Worm (Caenorhabditis elegans) whole organism, L4 larva: Measurements from ENCODE around the gene fbxa-38.

Experiments used
- F26F4.8 ChIP-seq: fragments of 200-800 bp; sonication (Bioruptor generic); conservative IDR thresholded peaks from 2 replicates; pipeline ENCODE4 v1.3.6; 2022; ENCODE audit warnings: missing genetic modification characterization, missing compliant biosample characterization
- R02D3.7 ChIP-seq: fragments of 150-350 bp; sonication (generic microtip); optimal IDR thresholded peaks from 3 replicates; lab custom pipeline; 2014; ENCODE audit warnings: missing biosample characterization, missing genetic modification characterization
- T20F7.1 ChIP-seq: fragments of 200-800 bp; sonication (Bioruptor generic); optimal IDR thresholded peaks from 2 replicates; lab custom pipeline; 2018; ENCODE audit warnings: mild to moderate bottlenecking, missing genetic modification characterization, missing compliant biosample characterization
- T26A8.4 ChIP-seq: fragments of 200-800 bp; sonication (Bioruptor generic); IDR thresholded peaks from 2 replicates; pipeline ENCODE4 v1.3.6; 2022; ENCODE audit warnings: missing genetic modification characterization, missing compliant biosample characterization
- Y5F2A.4 ChIP-seq: fragments of 200-800 bp; sonication (Bioruptor generic); optimal IDR thresholded peaks from 2 replicates; lab custom pipeline; 2018; ENCODE audit warnings: mild to moderate bottlenecking, missing genetic modification characterization, missing compliant biosample characterization
- ZK546.5 ChIP-seq, 2 experiments: sonication (generic microtip); optimal IDR thresholded peaks; 2 replicates each; lab custom pipeline; 2017; ENCODE audit warnings: missing biosample characterization in 2 of 2, missing genetic modification characterization in 2 of 2
- aha-1 ChIP-seq: fragments of 150-350 bp; peaks from one replicate; lab custom pipeline; 2014; ENCODE audit warnings: missing biosample characterization, missing genetic modification characterization
- arid-1 ChIP-seq: fragments of 200-800 bp; sonication (Bioruptor generic); conservative IDR thresholded peaks from 2 replicates; pipeline ENCODE4 v1.3.6; 2022; ENCODE audit warnings: missing genetic modification reagents, missing genetic modification characterization, missing compliant biosample characterization
- ceh-32 ChIP-seq: sonication (generic microtip); optimal IDR thresholded peaks from 2 replicates; lab custom pipeline; 2016; ENCODE audit warnings: mild to moderate bottlenecking, missing genetic modification characterization, missing compliant biosample characterization; ENCODE audit not compliant: poor library complexity
- daf-16 ChIP-seq, 3 experiments: sonication (generic microtip); optimal IDR thresholded peaks; 2 replicates each; lab custom pipeline; 2016 to 2017; ENCODE audit warnings: missing genetic modification characterization in 3 of 3, missing genetic modification reagents in 3 of 3, mild to moderate bottlenecking in 2 of 3, missing compliant biosample characterization in 2 of 3, missing biosample characterization in 1 of 3, moderate library complexity in 1 of 3
- dmd-6 ChIP-seq: fragments of 200-800 bp; sonication (Bioruptor generic); IDR thresholded peaks from 2 replicates; pipeline ENCODE4 v1.3.6; 2022; ENCODE audit warnings: missing genetic modification reagents, missing genetic modification characterization, missing compliant biosample characterization
- duxl-1 ChIP-seq: sonication (generic microtip); optimal IDR thresholded peaks from 2 replicates; lab custom pipeline; 2016; ENCODE audit warnings: mild to moderate bottlenecking, missing genetic modification characterization, moderate library complexity, missing compliant biosample characterization; ENCODE audit not compliant: poor library complexity
- dve-1 ChIP-seq: sonication (generic microtip); optimal IDR thresholded peaks from 2 replicates; lab custom pipeline; 2017; ENCODE audit warnings: antibody characterized with exemption, mild to moderate bottlenecking, missing genetic modification characterization, missing compliant biosample characterization; ENCODE audit not compliant: insufficient read depth
- egl-43 ChIP-seq: fragments of 200-800 bp; sonication (Bioruptor generic); IDR thresholded peaks from 2 replicates; pipeline ENCODE4 v1.3.6; 2022; ENCODE audit warnings: missing genetic modification reagents, missing genetic modification characterization, missing compliant biosample characterization
- hlh-11 ChIP-seq: fragments of 200-800 bp; sonication (Bioruptor generic); optimal IDR thresholded peaks from 2 replicates; lab custom pipeline; 2018; ENCODE audit warnings: mild to moderate bottlenecking, missing genetic modification characterization, missing compliant biosample characterization
- lin-1 ChIP-seq: fragments of 200-800 bp; sonication (Bioruptor generic); IDR thresholded peaks from 2 replicates; pipeline ENCODE4 v1.3.6; 2022; ENCODE audit warnings: missing genetic modification reagents, missing genetic modification characterization, missing compliant biosample characterization
- lin-13 ChIP-seq: fragments of 150-350 bp; optimal IDR thresholded peaks from 2 replicates; lab custom pipeline; 2014; ENCODE audit warnings: missing biosample characterization, missing genetic modification reagents, missing genetic modification characterization
- lin-38 ChIP-seq: fragments of 200-800 bp; sonication (Bioruptor generic); IDR thresholded peaks from 2 replicates; pipeline ENCODE4 v1.3.6; 2022; ENCODE audit warnings: missing genetic modification reagents, missing genetic modification characterization, missing compliant biosample characterization
- madf-5 ChIP-seq, 2 experiments: fragments of 200-800 bp; sonication (Bioruptor generic); IDR thresholded peaks; 2 replicates each; pipeline ENCODE4 v1.3.6; 2022; ENCODE audit warnings: missing compliant biosample characterization in 2 of 2, missing genetic modification characterization in 2 of 2
- madf-9 ChIP-seq: fragments of 200-800 bp; sonication (Bioruptor generic); conservative IDR thresholded peaks from 2 replicates; pipeline ENCODE4 v1.3.6; 2022; ENCODE audit warnings: missing genetic modification reagents, missing genetic modification characterization, missing compliant biosample characterization
- mdl-1 ChIP-seq, 2 experiments: fragments of 150-350 bp in 1 of 2; sonication (generic microtip) in 1 of 2; optimal IDR thresholded peaks; 2 replicates each; lab custom pipeline; 2014 to 2017; ENCODE audit warnings: missing biosample characterization in 2 of 2, missing genetic modification characterization in 2 of 2
- mep-1 ChIP-seq: fragments of 150-350 bp; sonication (generic microtip); optimal IDR thresholded peaks from 3 replicates; lab custom pipeline; 2014; ENCODE audit warnings: missing biosample characterization, missing genetic modification characterization
- mxl-3 ChIP-seq: fragments of 200-800 bp; sonication (Bioruptor generic); optimal IDR thresholded peaks from 2 replicates; lab custom pipeline; 2018; ENCODE audit warnings: mild to moderate bottlenecking, missing genetic modification characterization, missing compliant biosample characterization
- nhr-102 ChIP-seq: sonication (generic microtip); optimal IDR thresholded peaks from 2 replicates; lab custom pipeline; 2016; ENCODE audit warnings: mild to moderate bottlenecking, missing genetic modification characterization, moderate library complexity, missing compliant biosample characterization
- nhr-28 ChIP-seq: fragments of 150-350 bp; optimal IDR thresholded peaks from 2 replicates; lab custom pipeline; 2014; ENCODE audit warnings: missing biosample characterization, missing genetic modification characterization
- nhr-41 ChIP-seq: fragments of 200-800 bp; sonication (Bioruptor generic); IDR thresholded peaks from 2 replicates; pipeline ENCODE4 v1.3.6; 2022; ENCODE audit warnings: missing genetic modification reagents, missing genetic modification characterization, missing compliant biosample characterization
- nhr-42 ChIP-seq: fragments of 200-800 bp; sonication (Bioruptor generic); IDR thresholded peaks from 2 replicates; pipeline ENCODE4 v1.3.6; 2022; ENCODE audit warnings: missing genetic modification characterization, missing compliant biosample characterization
- nhr-6 ChIP-seq: fragments of 150-350 bp; optimal IDR thresholded peaks from 2 replicates; lab custom pipeline; 2014; ENCODE audit warnings: missing biosample characterization, missing genetic modification characterization
- nhr-77 ChIP-seq: fragments of 150-350 bp; optimal IDR thresholded peaks from 2 replicates; lab custom pipeline; 2014; ENCODE audit warnings: missing biosample characterization, missing genetic modification characterization
- pha-4 ChIP-seq, 2 experiments: fragments of 150-350 bp in 1 of 2; fragments of 200-800 bp in 1 of 2; sonication (Bioruptor generic) in 1 of 2; IDR thresholded peaks in 1 of 2; optimal IDR thresholded peaks in 1 of 2; 2 replicates each; pipeline versions ENCODE4 v1.3.6 to Lab custom; 2014 to 2022; ENCODE audit warnings: missing genetic modification characterization in 2 of 2, missing genetic modification reagents in 2 of 2, missing biosample characterization in 1 of 2, missing compliant biosample characterization in 1 of 2
- php-3 ChIP-seq: fragments of 200-800 bp; sonication (Bioruptor generic); IDR thresholded peaks from 2 replicates; pipeline ENCODE4 v1.3.6; 2022; ENCODE audit warnings: missing genetic modification reagents, missing genetic modification characterization, missing compliant biosample characterization
- set-16 ChIP-seq: fragments of 200-800 bp; sonication (Bioruptor generic); IDR thresholded peaks from 2 replicates; pipeline ENCODE4 v1.3.6; 2022; ENCODE audit warnings: missing genetic modification reagents, missing genetic modification characterization, missing compliant biosample characterization
- unc-130 ChIP-seq: sonication (generic microtip); optimal IDR thresholded peaks from 2 replicates; lab custom pipeline; 2016; ENCODE audit warnings: missing genetic modification reagents, missing genetic modification characterization, missing compliant biosample characterization
- unc-39 ChIP-seq: sonication (generic microtip); optimal IDR thresholded peaks from 2 replicates; lab custom pipeline; 2017; ENCODE audit warnings: missing biosample characterization, missing genetic modification characterization
- unc-62 ChIP-seq, 3 experiments: fragments of 150-350 bp in 1 of 3; sonication (generic microtip); optimal IDR thresholded peaks in 2 of 3; peaks in 1 of 3; 1 replicate in 1 of 3; 2 replicates in 2 of 3; lab custom pipeline; 2014 to 2017; ENCODE audit warnings: missing biosample characterization in 3 of 3, missing genetic modification characterization in 3 of 3, missing genetic modification reagents in 3 of 3, missing genotype in 1 of 3
- ztf-11 ChIP-seq: fragments of 150-350 bp; optimal IDR thresholded peaks from 2 replicates; lab custom pipeline; 2014; ENCODE audit warnings: missing biosample characterization, missing genetic modification characterization
- ztf-7 ChIP-seq: fragments of 150-350 bp; optimal IDR thresholded peaks from 2 replicates; lab custom pipeline; 2014; ENCODE audit warnings: missing biosample characterization, missing genetic modification characterization

The fbxa-38 gene

ce11 chrIII:2210601-2211000 is 13.9 kb upstream of the fbxa-38 start:
- TF ChIP-seq aha-1 (tag; lab: Kevin White, UChicago) (peak; percentile 95), lin-38 (no peak), lin-13 (GFP tag; lab: Kevin White, UChicago) (no peak)

- TF ChIP-seq dmd-6 (GFP tag; lab: Robert Waterston, UW): peak; percentile 45
- no peak for TF ChIP-seq T20F7.1 (GFP tag; lab: Kevin White, UChicago)
- peak; percentile 46 for TF ChIP-seq lin-38
- no peak for TF ChIP-seq T26A8.4
Observed at ce11 chrIII:2211120-2211519, 13.4 kb upstream of the fbxa-38 start, which contains the start of gene C39B5.14. C39B5.14 (plus strand) TSS chrIII:2211420.

- TF ChIP-seq mep-1: no peak
- no peak for TF ChIP-seq nhr-6 (tag; lab: Kevin White, UChicago)
- peak in 1 of 2 experiments; percentile 13 for TF ChIP-seq unc-62 (GFP tag; optimal IDR thresholded peaks at IDR 0.05 in 1 of 2; lab: Kevin White, UChicago)
- no peak for TF ChIP-seq unc-62 (tag; optimal IDR thresholded peaks at IDR 0.05; lab: Kevin White, UChicago)
- peak; percentile 29 for TF ChIP-seq mxl-3
- TF ChIP-seq pha-4 (GFP tag; IDR thresholded peaks at IDR 0.05; lab: Robert Waterston, UW): no peak
- TF ChIP-seq pha-4 (tag; optimal IDR thresholded peaks at IDR 0.05; lab: Kevin White, UChicago): no peak
- peak; percentile 19 for TF ChIP-seq nhr-28 (tag; lab: Kevin White, UChicago)
- no peak for TF ChIP-seq unc-130
- TF ChIP-seq dve-1 (tag; lab: Kevin White, UChicago): peak; percentile 38
- no peak for TF ChIP-seq madf-9 (GFP tag; lab: Robert Waterston, UW)
- no peak for TF ChIP-seq daf-16 (GFP tag; optimal IDR thresholded peaks at IDR 0.05; lab: Kevin White, UChicago)
- TF ChIP-seq daf-16 (tag; optimal IDR thresholded peaks at IDR 0.05; lab: Kevin White, UChicago): peak; percentile 50
- no peak for TF ChIP-seq madf-5 (GFP tag; IDR thresholded peaks at IDR 0.05; lab: Robert Waterston, UW)
- peak; percentile 58; the same call in 1 of the 2 replicates for TF ChIP-seq php-3 (GFP tag; lab: Robert Waterston, UW)
- TF ChIP-seq hlh-11: peak; percentile 26
- TF ChIP-seq dmd-6 (GFP tag; lab: Robert Waterston, UW): peak; percentile 53
Observed at ce11 chrIII:2212343-2212742, 12.1 kb upstream of the fbxa-38 start.

ce11 chrIII:2219408-2219807 is 5.1 kb upstream of the fbxa-38 start, which contains the start of gene fbxa-12:
fbxa-12 (plus strand) TSS chrIII:2219708.
- TF ChIP-seq Y5F2A.4 (GFP tag; lab: Kevin White, UChicago) (no peak), nhr-41 (GFP tag; lab: Robert Waterston, UW) (no peak), nhr-77 (tag; lab: Kevin White, UChicago) (no peak), duxl-1 (tag; lab: Kevin White, UChicago) (no peak), unc-62 (GFP tag; optimal IDR thresholded peaks at IDR 0.05 in 1 of 2; lab: Kevin White, UChicago) (no peak), unc-62 (tag; optimal IDR thresholded peaks at IDR 0.05; lab: Kevin White, UChicago) (no peak), mep-1 (no peak), arid-1 (GFP tag; lab: Robert Waterston, UW) (no peak)

- TF ChIP-seq nhr-6 (tag; lab: Kevin White, UChicago) (no peak), egl-43 (GFP tag; lab: Robert Waterston, UW) (no peak), hlh-11 (no peak), Y5F2A.4 (GFP tag; lab: Kevin White, UChicago) (no peak), nhr-102 (tag; lab: Kevin White, UChicago) (no peak), set-16 (GFP tag; lab: Robert Waterston, UW) (no peak), ceh-32 (tag; lab: Kevin White, UChicago) (no peak), ztf-11 (tag; lab: Kevin White, UChicago) (no peak), lin-1 (GFP tag; lab: Robert Waterston, UW) (no peak), R02D3.7 (tag; lab: Kevin White, UChicago) (no peak), nhr-41 (GFP tag; lab: Robert Waterston, UW) (no peak), ztf-7 (tag; lab: Kevin White, UChicago) (no peak), unc-130 (no peak), unc-39 (no peak), ZK546.5 (tag; optimal IDR thresholded peaks at IDR 0.05; lab: Kevin White, UChicago) (no peak), F26F4.8 (no peak), mep-1 (no peak), mdl-1 (tag; optimal IDR thresholded peaks at IDR 0.05; lab: Kevin White, UChicago) (no peak), nhr-42 (no peak)
Observed at ce11 chrIII:2223932-2224331, 540 bp upstream of the fbxa-38 start, which contains the start of gene srd-65. srd-65 (minus strand) TSS chrIII:2224032.
